Fruit fly (Drosophila melanogaster): ENCODE data around the gene Ctns.

DNA sequence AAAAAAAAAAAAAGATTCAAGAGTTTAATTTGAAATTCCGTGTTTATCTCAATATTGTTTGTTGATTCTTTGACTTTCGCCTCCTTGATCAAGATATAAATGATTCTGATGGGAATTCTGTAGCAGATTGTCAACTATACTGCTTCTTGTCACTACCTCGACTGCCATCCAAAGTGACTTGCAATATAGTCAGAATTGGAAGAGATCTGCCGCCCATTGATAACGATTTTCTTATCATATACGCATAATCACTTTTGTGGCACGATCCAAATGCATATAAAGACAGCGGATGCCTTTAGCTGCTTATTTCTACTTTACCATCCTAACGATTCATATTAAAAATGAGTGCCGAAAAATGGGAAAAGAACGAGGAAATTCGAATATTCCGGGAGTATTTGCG lies 40.5 kb upstream of the Ctns start, which contains the start of gene CG6738:
- TF ChIP-seq CrebA (GFP tag; optimal IDR thresholded peaks at IDR 0.05; ENCODE audit: borderline replicate concordance) (no peak), foxo (GFP tag; optimal IDR thresholded peaks at IDR 0.05) (no peak), usp (GFP tag; optimal IDR thresholded peaks at IDR 0.05) (no peak), brk (GFP tag; optimal IDR thresholded peaks at IDR 0.05) (no peak), psq (GFP tag; optimal IDR thresholded peaks at IDR 0.05) (no peak), OdsH (GFP tag; optimal IDR thresholded peaks at IDR 0.05) (no peak), Dif (GFP tag; optimal IDR thresholded peaks at IDR 0.05; ENCODE audit: partially characterized antibody) (no peak), Myc (optimal IDR thresholded peaks at IDR 0.05) (no peak), Dfd (GFP tag; optimal IDR thresholded peaks at IDR 0.05) (no peak)
